Fruit fly (Drosophila melanogaster): ENCODE data around the gene CG45065.

dm6 chrX:14848755-14849354 is 33.5 kb downstream of the CG45065 start, which contains the start of gene CG9522:
- no peak for TF ChIP-seq CG8478 (optimal IDR thresholded peaks at IDR 0.05)
- TF ChIP-seq CTCF (optimal IDR thresholded peaks at IDR 0.05): no peak

All from S2 (cell line).